Fruit fly (Drosophila melanogaster) whole organism, prepupa: ENCODE data around the gene LysE.
A peak's percentile ranks its signal among the peaks of the same experiment; 100 is the strongest.

Experiments used
- Blimp-1 ChIP-seq: fragments of 200-800 bp; sonication (Bioruptor generic); optimal IDR thresholded peaks from 3 replicates; lab custom pipeline; 2017; ENCODE audit warnings: missing biosample characterization, missing genetic modification characterization, mild to moderate bottlenecking, moderate library complexity, missing genetic modification reagents
- CG10631 ChIP-seq: fragments of 200-800 bp; sonication (Bioruptor generic); optimal IDR thresholded peaks from 2 replicates; lab custom pipeline; 2016; ENCODE audit warnings: missing biosample characterization, missing genetic modification characterization
- CG11294 ChIP-seq: fragments of 200-800 bp; sonication (Bioruptor generic); IDR thresholded peaks from 2 replicates; pipeline ENCODE4 v1.3.6; 2022; ENCODE audit warnings: missing biosample characterization, missing genetic modification characterization
- CG11902 ChIP-seq: fragments of 200-800 bp; sonication (Bioruptor generic); optimal IDR thresholded peaks from 3 replicates; lab custom pipeline; 2016; ENCODE audit warnings: missing biosample characterization, missing genetic modification characterization
- CG15336 ChIP-seq: fragments of 200-800 bp; sonication (Bioruptor generic); IDR thresholded peaks from 2 replicates; pipeline ENCODE4 v1.3.6; 2022; ENCODE audit warnings: missing biosample characterization, missing genetic modification characterization
- CG16779 ChIP-seq: fragments of 200-800 bp; sonication (Bioruptor generic); optimal IDR thresholded peaks from 3 replicates; lab custom pipeline; 2017; ENCODE audit warnings: missing biosample characterization, mild to moderate bottlenecking, missing genetic modification characterization
- CG3032 ChIP-seq: fragments of 200-800 bp; optimal IDR thresholded peaks from 2 replicates; lab custom pipeline; 2019; ENCODE audit warnings: missing biosample characterization, mild to moderate bottlenecking, missing genetic modification characterization, moderate library complexity
- CG32006 ChIP-seq: fragments of 200-800 bp; sonication (Bioruptor generic); optimal IDR thresholded peaks from 3 replicates; lab custom pipeline; 2017; ENCODE audit warnings: missing biosample characterization, mild to moderate bottlenecking, missing genetic modification characterization
- CG34406 ChIP-seq: fragments of 200-800 bp; sonication (Bioruptor generic); optimal IDR thresholded peaks from 3 replicates; lab custom pipeline; 2016; ENCODE audit warnings: missing biosample characterization, missing genetic modification characterization
- CG3919 ChIP-seq: fragments of 200-800 bp; sonication (Bioruptor generic); optimal IDR thresholded peaks from 3 replicates; lab custom pipeline; 2016; ENCODE audit warnings: missing biosample characterization, missing genetic modification characterization
- CG4318 ChIP-seq: fragments of 200-800 bp; sonication (Bioruptor generic); optimal IDR thresholded peaks from 3 replicates; lab custom pipeline; 2017; ENCODE audit warnings: missing biosample characterization, mild to moderate bottlenecking, missing genetic modification characterization
- CG6163 ChIP-seq: fragments of 200-800 bp; sonication (Bioruptor generic); IDR thresholded peaks from 3 replicates; pipeline ENCODE4 v1.3.6; 2022; ENCODE audit warnings: missing biosample characterization, missing genetic modification characterization
- CG6276 ChIP-seq: fragments of 200-800 bp; sonication (Bioruptor generic); optimal IDR thresholded peaks from 2 replicates; lab custom pipeline; 2017; ENCODE audit warnings: missing biosample characterization, mild to moderate bottlenecking, missing genetic modification characterization
- CG6808 ChIP-seq: fragments of 200-800 bp; sonication (Bioruptor generic); optimal IDR thresholded peaks from 3 replicates; lab custom pipeline; 2017; ENCODE audit warnings: missing biosample characterization, missing genetic modification characterization, mild to moderate bottlenecking, moderate library complexity, missing genetic modification reagents
- CG8119 ChIP-seq: fragments of 200-800 bp; sonication (Bioruptor generic); IDR thresholded peaks from 3 replicates; pipeline ENCODE4 v1.3.6; 2022; ENCODE audit warnings: missing biosample characterization, missing genetic modification characterization
- CG8632 ChIP-seq: fragments of 200-800 bp; sonication (Bioruptor generic); optimal IDR thresholded peaks from 3 replicates; lab custom pipeline; 2016; ENCODE audit warnings: missing biosample characterization, missing genetic modification characterization
- CG9139 ChIP-seq: fragments of 200-800 bp; sonication (Bioruptor generic); optimal IDR thresholded peaks from 3 replicates; lab custom pipeline; 2017; ENCODE audit warnings: missing biosample characterization, mild to moderate bottlenecking, missing genetic modification characterization
- Eip78C ChIP-seq: fragments of 200-800 bp; sonication (Bioruptor generic); peaks from one replicate; lab custom pipeline; 2016; ENCODE audit warnings: missing biosample characterization, missing genetic modification characterization
- Eip93F ChIP-seq: fragments of 200-800 bp; sonication (Bioruptor generic); optimal IDR thresholded peaks from 2 replicates; lab custom pipeline; 2016; ENCODE audit warnings: missing biosample characterization, mild to moderate bottlenecking, missing genetic modification characterization
- Ets96B ChIP-seq: fragments of 200-800 bp; optimal IDR thresholded peaks from 2 replicates; lab custom pipeline; 2019; ENCODE audit warnings: missing biosample characterization, mild to moderate bottlenecking, missing genetic modification characterization, moderate library complexity
- Hr38 ChIP-seq: sonication (Bioruptor generic); optimal IDR thresholded peaks from 2 replicates; lab custom pipeline; 2016; ENCODE audit warnings: missing biosample characterization, missing genetic modification characterization
- Hr39 ChIP-seq: fragments of 200-800 bp; sonication (Bioruptor generic); optimal IDR thresholded peaks from 2 replicates; lab custom pipeline; 2016; ENCODE audit warnings: missing biosample characterization, missing genetic modification characterization
- Hr4 ChIP-seq: fragments of 200-800 bp; sonication (Bioruptor generic); optimal IDR thresholded peaks from 3 replicates; lab custom pipeline; 2016; ENCODE audit warnings: missing biosample characterization, missing genetic modification characterization
- Lpt ChIP-seq: fragments of 200-800 bp; sonication (Bioruptor generic); optimal IDR thresholded peaks from 3 replicates; lab custom pipeline; 2016; ENCODE audit warnings: missing biosample characterization, missing genetic modification characterization
- Met ChIP-seq: fragments of 200-800 bp; sonication (Bioruptor generic); optimal IDR thresholded peaks from 3 replicates; lab custom pipeline; 2016; ENCODE audit warnings: missing biosample characterization, missing genetic modification characterization
- Sox102F ChIP-seq: fragments of 200-800 bp; sonication (Bioruptor generic); optimal IDR thresholded peaks from 2 replicates; lab custom pipeline; 2016; ENCODE audit warnings: missing biosample characterization, mild to moderate bottlenecking, missing genetic modification characterization
- Sox14 ChIP-seq: fragments of 200-800 bp; sonication (Bioruptor generic); optimal IDR thresholded peaks from 3 replicates; lab custom pipeline; 2016; ENCODE audit warnings: missing biosample characterization, missing genetic modification characterization
- Sox15 ChIP-seq: fragments of 200-800 bp; sonication (Bioruptor generic); optimal IDR thresholded peaks from 3 replicates; lab custom pipeline; 2016; ENCODE audit warnings: missing biosample characterization, missing genetic modification characterization
- achi ChIP-seq: fragments of 200-800 bp; sonication (Bioruptor generic); optimal IDR thresholded peaks from 3 replicates; lab custom pipeline; 2016; ENCODE audit warnings: missing biosample characterization, missing genetic modification characterization
- cyc ChIP-seq: fragments of 200-800 bp; sonication (Bioruptor generic); optimal IDR thresholded peaks from 3 replicates; lab custom pipeline; 2016; ENCODE audit warnings: missing biosample characterization, missing genetic modification characterization
- dac ChIP-seq: fragments of 200-800 bp; sonication (Bioruptor generic); optimal IDR thresholded peaks from 2 replicates; lab custom pipeline; 2017; ENCODE audit warnings: missing biosample characterization, mild to moderate bottlenecking, missing genetic modification characterization
- dsx ChIP-seq: fragments of 200-800 bp; optimal IDR thresholded peaks from 3 replicates; lab custom pipeline; 2019; ENCODE audit warnings: missing biosample characterization, mild to moderate bottlenecking, missing genetic modification characterization, moderate library complexity; ENCODE audit not compliant: poor library complexity, severe bottlenecking
- eg ChIP-seq: fragments of 200-800 bp; sonication (Bioruptor generic); IDR thresholded peaks from 3 replicates; pipeline ENCODE4 v1.3.6; 2022; ENCODE audit warnings: missing biosample characterization, missing genetic modification characterization
- esn ChIP-seq: fragments of 200-800 bp; sonication (Bioruptor generic); optimal IDR thresholded peaks from 2 replicates; lab custom pipeline; 2016; ENCODE audit warnings: missing biosample characterization, mild to moderate bottlenecking, missing genetic modification characterization, moderate library complexity
- fkh ChIP-seq: fragments of 200-800 bp; sonication (Bioruptor generic); optimal IDR thresholded peaks from 3 replicates; lab custom pipeline; 2017; ENCODE audit warnings: missing biosample characterization, mild to moderate bottlenecking, missing genetic modification characterization, moderate library complexity
- lz ChIP-seq: fragments of 200-800 bp; sonication (Bioruptor generic); optimal IDR thresholded peaks from 3 replicates; lab custom pipeline; 2016; ENCODE audit warnings: missing biosample characterization, missing genetic modification characterization
- net ChIP-seq: fragments of 200-800 bp; sonication (Bioruptor generic); optimal IDR thresholded peaks from 3 replicates; lab custom pipeline; 2016; ENCODE audit warnings: missing biosample characterization, missing genetic modification characterization
- pdm3 ChIP-seq: fragments of 200-800 bp; sonication (Bioruptor generic); optimal IDR thresholded peaks from 3 replicates; lab custom pipeline; 2016; ENCODE audit warnings: missing biosample characterization, missing genetic modification characterization
- salr ChIP-seq, 2 experiments: fragments of 200-800 bp; sonication (Bioruptor generic); optimal IDR thresholded peaks; 3 replicates each; lab custom pipeline; 2016 to 2018; ENCODE audit warnings: missing biosample characterization in 2 of 2, missing genetic modification characterization in 2 of 2, mild to moderate bottlenecking in 1 of 2
- spab ChIP-seq: fragments of 200-800 bp; sonication (Bioruptor generic); optimal IDR thresholded peaks from 2 replicates; lab custom pipeline; 2017; ENCODE audit warnings: missing biosample characterization, mild to moderate bottlenecking, missing genetic modification characterization, missing genetic modification reagents
- ss ChIP-seq, 2 experiments: fragments of 200-800 bp; sonication (Bioruptor generic); optimal IDR thresholded peaks; 2 replicates in 1 of 2; 3 replicates in 1 of 2; lab custom pipeline; 2017 to 2018; ENCODE audit warnings: mild to moderate bottlenecking in 2 of 2, missing biosample characterization in 2 of 2, missing genetic modification characterization in 2 of 2, moderate library complexity in 1 of 2
- svp ChIP-seq: fragments of 200-800 bp; sonication (Bioruptor generic); peaks from one replicate; lab custom pipeline; 2016; ENCODE audit warnings: missing biosample characterization, missing genetic modification characterization
- topi ChIP-seq: fragments of 200-800 bp; sonication (Bioruptor generic); optimal IDR thresholded peaks from 3 replicates; lab custom pipeline; 2016; ENCODE audit warnings: missing biosample characterization, missing genetic modification characterization

Gene LysE

dm6 chr3L:1195202-1195601 lies 17.4 kb upstream of the LysE start, which contains the start of gene LysX:
TSS of gene LysX (minus strand) at chr3L:1195302.
- TF ChIP-seq Met (GFP tag; lab: Kevin White, UChicago): no peak
- no peak for TF ChIP-seq CG11294 (GFP tag; lab: Robert Waterston, UW)
- no peak for TF ChIP-seq Eip93F (GFP tag; lab: Kevin White, UChicago)
- no peak for TF ChIP-seq Hr38 (GFP tag; lab: Kevin White, UChicago)
- peak; percentile 0 for TF ChIP-seq Eip78C
- TF ChIP-seq CG34406 (GFP tag; lab: Kevin White, UChicago): no peak
- TF ChIP-seq topi (GFP tag; lab: Kevin White, UChicago): no peak
- TF ChIP-seq, all 60 proteins: peak for 1

DNA sequence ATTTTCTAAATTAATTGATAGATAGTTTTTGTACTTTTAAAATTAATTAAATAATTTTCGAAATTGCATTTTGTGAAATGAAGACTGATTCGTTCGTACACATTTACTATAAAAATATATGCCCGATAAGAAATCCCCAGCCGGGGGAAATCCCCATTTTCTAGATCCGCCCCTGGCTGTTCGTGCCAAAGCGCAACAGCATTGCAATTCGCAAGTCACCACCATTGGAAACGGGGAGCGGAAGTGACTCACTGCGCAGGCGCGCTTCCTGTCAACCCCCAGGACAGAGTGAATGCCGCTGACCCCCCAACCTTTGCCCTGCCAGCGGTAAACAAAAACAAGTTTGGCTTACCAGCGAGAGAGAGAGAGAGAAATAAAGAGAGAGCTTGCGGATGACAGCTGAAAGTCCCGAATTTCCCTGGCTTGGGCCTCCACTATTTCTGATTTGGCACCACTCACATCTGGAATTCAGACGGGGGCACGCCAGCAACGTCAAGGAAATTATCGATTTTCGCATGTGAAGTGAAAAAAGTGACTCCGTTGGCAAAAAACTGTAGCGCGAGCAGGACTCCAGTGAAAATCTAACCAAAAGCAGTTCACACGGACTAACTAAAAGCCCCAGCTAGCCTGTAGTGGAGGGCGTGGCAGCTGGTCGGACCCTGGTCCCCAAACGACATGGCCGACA lies 16.6 kb upstream of the LysE start, which contains the start of gene Aplip1:
Aplip1 (plus strand) TSS at position 450 of the 685 bp plus-strand sequence.
- TF ChIP-seq cyc (GFP tag; lab: Kevin White, UChicago): no peak
- no peak for TF ChIP-seq Sox15 (GFP tag; lab: Kevin White, UChicago)
- peak; percentile 54 for TF ChIP-seq achi (GFP tag; lab: Kevin White, UChicago)
- no peak for TF ChIP-seq CG6808 (GFP tag; lab: Kevin White, UChicago)
- TF ChIP-seq CG9139: no peak
- no peak for TF ChIP-seq esn (GFP tag; lab: Kevin White, UChicago)
- no peak for TF ChIP-seq CG34406 (GFP tag; lab: Kevin White, UChicago)
- no peak for TF ChIP-seq Sox102F (GFP tag; lab: Kevin White, UChicago)
- peak; percentile 47 for TF ChIP-seq Eip78C
- TF ChIP-seq Blimp-1 (GFP tag; lab: Kevin White, UChicago): no peak
- no peak for TF ChIP-seq Hr39 (GFP tag; lab: Kevin White, UChicago)
- TF ChIP-seq svp: peak; percentile 66
- no peak for TF ChIP-seq Lpt (GFP tag; lab: Kevin White, UChicago)
- no peak for TF ChIP-seq lz (GFP tag; lab: Kevin White, UChicago)
- TF ChIP-seq CG3032 (tag; lab: Kevin White, UChicago): no peak
- TF ChIP-seq spab (GFP tag; lab: Kevin White, UChicago): no peak
- no peak for TF ChIP-seq fkh
- no peak for TF ChIP-seq dac (GFP tag; lab: Kevin White, UChicago)
- no peak for TF ChIP-seq CG15336 (GFP tag; lab: Robert Waterston, UW)
- TF ChIP-seq Met (GFP tag; lab: Kevin White, UChicago): no peak
- peak in 1 of 2 experiments; percentile 1 for TF ChIP-seq ss (GFP tag; optimal IDR thresholded peaks at IDR 0.05; lab: Kevin White, UChicago)
- TF ChIP-seq, all 60 proteins: peak for 4

DNA sequence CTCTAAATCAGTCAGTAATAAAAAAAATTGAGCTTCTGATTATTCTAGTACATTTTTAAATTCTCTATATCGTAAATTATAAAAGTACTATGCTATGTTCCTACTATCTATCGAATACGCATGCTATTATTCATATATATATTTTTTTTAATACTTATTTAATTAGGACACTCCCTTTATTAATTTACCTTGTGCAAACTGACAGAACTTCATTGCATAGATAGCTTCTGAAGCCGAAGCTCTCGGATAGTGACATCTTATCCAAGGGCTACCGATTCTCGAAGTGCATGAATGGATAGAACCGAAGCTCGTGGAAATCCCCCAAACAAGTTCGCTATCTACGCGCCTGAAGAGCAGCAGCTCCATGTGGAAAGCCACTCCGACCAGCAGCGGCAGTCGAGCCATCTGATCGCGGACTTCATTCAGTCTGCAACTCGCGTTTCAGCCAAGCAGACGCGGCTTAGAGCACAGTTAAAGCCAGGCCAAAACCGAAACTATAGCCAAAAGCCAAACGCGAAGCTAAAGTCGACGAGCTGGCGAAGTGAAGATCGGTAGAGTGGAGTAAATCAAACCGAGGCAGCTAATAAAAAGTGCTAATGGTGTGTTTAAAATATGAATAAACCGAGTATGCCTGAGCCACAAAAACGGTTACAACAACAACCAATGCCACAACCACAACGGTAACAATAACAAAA lies 12.1 kb upstream of the LysE start, which contains the start of gene mwh:
mwh (plus strand) TSS at position 430 of the 695 bp plus-strand sequence.
- TF ChIP-seq Lpt (GFP tag; lab: Kevin White, UChicago) (no peak), pdm3 (GFP tag; lab: Kevin White, UChicago) (no peak), CG11294 (GFP tag; lab: Robert Waterston, UW) (no peak), CG3919 (GFP tag; lab: Kevin White, UChicago) (no peak), CG6276 (GFP tag; lab: Kevin White, UChicago) (peak; percentile 4), Hr4 (GFP tag; lab: Kevin White, UChicago) (peak; percentile 53), CG32006 (GFP tag; lab: Kevin White, UChicago) (peak; percentile 86), salr (GFP tag; optimal IDR thresholded peaks at IDR 0.05; lab: Kevin White, UChicago) (peak in 1 of 2 experiments; percentile 35), CG10631 (GFP tag; lab: Kevin White, UChicago) (no peak), Hr39 (GFP tag; lab: Kevin White, UChicago) (no peak), net (GFP tag; lab: Kevin White, UChicago) (no peak), Hr38 (GFP tag; lab: Kevin White, UChicago) (no peak), topi (GFP tag; lab: Kevin White, UChicago) (no peak), dsx (GFP tag; lab: Kevin White, UChicago) (no peak), CG8119 (GFP tag; lab: Robert Waterston, UW) (0 out of 3 replicates have a peak, but pooled peaks have one; percentile 31), CG4318 (GFP tag; lab: Kevin White, UChicago) (peak; percentile 72), achi (GFP tag; lab: Kevin White, UChicago) (no peak), CG16779 (no peak), esn (GFP tag; lab: Kevin White, UChicago) (no peak), CG8632 (GFP tag; lab: Kevin White, UChicago) (no peak), CG3032 (tag; lab: Kevin White, UChicago) (no peak), Sox14 (GFP tag; lab: Kevin White, UChicago) (no peak), Ets96B (no peak), Eip93F (GFP tag; lab: Kevin White, UChicago) (no peak), eg (0 out of 3 replicates have a peak, but pooled peaks have one; percentile 31), CG11902 (GFP tag; lab: Kevin White, UChicago) (no peak), Met (GFP tag; lab: Kevin White, UChicago) (no peak), Blimp-1 (GFP tag; lab: Kevin White, UChicago) (no peak), CG15336 (GFP tag; lab: Robert Waterston, UW) (no peak), CG6163 (GFP tag; lab: Robert Waterston, UW) (peak; percentile 30; the same call in 1 of the 3 replicates)
